Fruit fly (Drosophila melanogaster): ENCODE data around the gene CG31855.

DNA sequence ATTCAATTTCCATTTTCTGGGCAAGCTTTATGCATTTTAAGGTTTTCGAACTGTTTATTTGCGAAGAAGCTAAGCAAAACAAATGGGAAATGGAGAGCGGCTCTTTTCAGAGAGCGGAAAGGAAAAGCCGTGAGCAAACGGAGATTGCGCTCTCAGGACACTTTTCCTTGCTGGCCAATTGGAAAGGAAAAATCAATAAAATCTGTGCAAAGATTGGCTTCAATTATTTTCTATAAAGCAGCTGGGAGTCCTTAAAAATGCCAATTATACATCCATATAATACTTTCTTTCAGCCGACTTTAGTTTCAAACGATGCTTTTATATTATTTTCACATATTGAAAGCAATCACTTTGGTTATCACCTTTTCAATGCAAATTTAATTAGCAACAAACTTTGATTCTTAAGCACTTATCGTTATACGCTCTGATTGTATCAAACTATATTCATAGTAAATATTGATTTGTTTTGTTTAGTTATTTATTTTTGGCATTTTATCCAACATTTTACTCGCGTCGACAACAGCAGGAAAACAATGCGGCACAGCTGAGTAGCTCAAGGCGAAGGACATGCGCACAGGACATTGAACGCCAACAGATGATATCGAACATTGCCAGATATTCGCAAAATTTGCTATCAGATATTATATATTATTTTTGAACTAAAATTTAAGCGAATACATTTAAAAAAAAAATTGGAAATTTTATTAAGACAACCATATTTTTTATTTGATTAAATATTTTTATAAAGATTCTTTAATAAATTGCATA lies 14.2 kb upstream of the CG31855 start, which contains the start of gene CG9395:
- TF ChIP-seq CG8478 (optimal IDR thresholded peaks at IDR 0.05) = no peak
- no peak for TF ChIP-seq EcR (GFP tag; optimal IDR thresholded peaks at IDR 0.05)
- no peak for TF ChIP-seq psq (optimal IDR thresholded peaks at IDR 0.05)
- TF ChIP-seq Dll (optimal IDR thresholded peaks at IDR 0.05) = no peak
- TF ChIP-seq usp (GFP tag; optimal IDR thresholded peaks at IDR 0.05) = no peak
- TF ChIP-seq pan (optimal IDR thresholded peaks at IDR 0.05) = no peak

All from whole organism.